Fruit fly (Drosophila melanogaster): ENCODE measurements around the gene cv.
A peak's percentile ranks its signal among the peaks of the same experiment; 100 is the strongest.

The cv gene

dm6 chrX:5677400-5678177, 12.2 kb upstream of the cv start (continued):
- peak; percentile 60 for TF ChIP-seq Myb (GFP tag; optimal IDR thresholded peaks at IDR 0.05)
- no peak for TF ChIP-seq D (optimal IDR thresholded peaks at IDR 0.05)
- TF ChIP-seq D (GFP tag; optimal IDR thresholded peaks at IDR 0.05) = peak; percentile 94
- no peak; the same call in 1 of the 2 replicates for TF ChIP-seq Poxn (GFP tag; IDR thresholded peaks at IDR 0.05)
- no peak for TF ChIP-seq ro (GFP tag; IDR thresholded peaks at IDR 0.05)
- TF ChIP-seq CG4854 (GFP tag; optimal IDR thresholded peaks at IDR 0.05) = peak; percentile 93
- TF ChIP-seq H15 (GFP tag; IDR thresholded peaks at IDR 0.05) = peak; percentile 59; the same call in 1 of the 3 replicates
- TF ChIP-seq CG30020 (tag; optimal IDR thresholded peaks at IDR 0.05) = peak; percentile 33
- peak; percentile 93 for TF ChIP-seq trh (GFP tag; optimal IDR thresholded peaks at IDR 0.05)
- TF ChIP-seq nerfin-2 (GFP tag; IDR thresholded peaks at IDR 0.05; ENCODE audit: partially characterized antibody) = no peak
- TF ChIP-seq aop (GFP tag; IDR thresholded peaks at IDR 0.05) = 0 out of 2 replicates have a peak, but pooled peaks have one; percentile 46
- TF ChIP-seq zf30C (GFP tag; optimal IDR thresholded peaks at IDR 0.05) = peak; percentile 28
- peak; percentile 97 for TF ChIP-seq odd (GFP tag; optimal IDR thresholded peaks at IDR 0.05)
- no peak for TF ChIP-seq CG42726 (GFP tag; IDR thresholded peaks at IDR 0.05; ENCODE audit: partially characterized antibody)
- TF ChIP-seq GATAe (GFP tag; conservative IDR thresholded peaks at IDR 0.05) = peak; percentile 66; the same call in 1 of the 2 replicates
- peak; percentile 86 for TF ChIP-seq crc (GFP tag; optimal IDR thresholded peaks at IDR 0.05)
- TF ChIP-seq CG15011 (GFP tag; optimal IDR thresholded peaks at IDR 0.05) = peak; percentile 95
- peak; percentile 85 for TF ChIP-seq sens-2 (GFP tag; IDR thresholded peaks at IDR 0.05)
- peak; percentile 96 for TF ChIP-seq CG2202 (tag; optimal IDR thresholded peaks at IDR 0.05)
- TF ChIP-seq Sox100B (GFP tag; optimal IDR thresholded peaks at IDR 0.05) = peak; percentile 95
- peak; percentile 98 for TF ChIP-seq CG12071 (GFP tag; optimal IDR thresholded peaks at IDR 0.05)
- peak; percentile 77 for TF ChIP-seq Sry-β (GFP tag; optimal IDR thresholded peaks at IDR 0.05)
- TF ChIP-seq Jarid2 (GFP tag; optimal IDR thresholded peaks at IDR 0.05) = peak; percentile 85
- no peak for TF ChIP-seq CG1832 (GFP tag; optimal IDR thresholded peaks at IDR 0.05)
- TF ChIP-seq luna (GFP tag; optimal IDR thresholded peaks at IDR 0.05) = peak; percentile 32
- TF ChIP-seq btn (GFP tag; optimal IDR thresholded peaks at IDR 0.05) = peak; percentile 88
- peak; percentile 77 for TF ChIP-seq CG10565 (GFP tag; optimal IDR thresholded peaks at IDR 0.05)
- peak; percentile 90 for TF ChIP-seq rib (GFP tag; IDR thresholded peaks at IDR 0.05)
- peak; percentile 89 for TF ChIP-seq dmrt99B (tag; optimal IDR thresholded peaks at IDR 0.05)
- peak; percentile 36 to 83 for TF ChIP-seq insv (GFP tag; optimal IDR thresholded peaks at IDR 0.05)
- peak; percentile 97 for TF ChIP-seq CG12236 (GFP tag; optimal IDR thresholded peaks at IDR 0.05)
- peak; percentile 72 for TF ChIP-seq tx (GFP tag; optimal IDR thresholded peaks at IDR 0.05)
- peak; percentile 82 for TF ChIP-seq exex (tag; optimal IDR thresholded peaks at IDR 0.05)
- TF ChIP-seq CG3163 (GFP tag; optimal IDR thresholded peaks at IDR 0.05) = peak; percentile 67
- TF ChIP-seq fru (optimal IDR thresholded peaks at IDR 0.05) = no peak
- no peak for TF ChIP-seq HLH4C (GFP tag; IDR thresholded peaks at IDR 0.05; ENCODE audit: partially characterized antibody)
- peak; percentile 90 for TF ChIP-seq CG12219 (GFP tag; optimal IDR thresholded peaks at IDR 0.05)
- peak; percentile 97 for TF ChIP-seq CG3407 (GFP tag; optimal IDR thresholded peaks at IDR 0.05)
- TF ChIP-seq grn (GFP tag; optimal IDR thresholded peaks at IDR 0.05) = peak; percentile 96
- peak; percentile 80 for TF ChIP-seq CG43689 (GFP tag; IDR thresholded peaks at IDR 0.05)
- TF ChIP-seq CG3065 (GFP tag; optimal IDR thresholded peaks at IDR 0.05) = peak; percentile 65
- peak; percentile 87 for TF ChIP-seq gsb (GFP tag; IDR thresholded peaks at IDR 0.05)
- peak; percentile 91 for TF ChIP-seq unpg (GFP tag; optimal IDR thresholded peaks at IDR 0.05)
- TF ChIP-seq CG4282 (GFP tag; optimal IDR thresholded peaks at IDR 0.05) = peak; percentile 76
- peak; percentile 97 for TF ChIP-seq ci (GFP tag; IDR thresholded peaks at IDR 0.05)
- no peak for TF ChIP-seq zen2 (GFP tag; IDR thresholded peaks at IDR 0.05; ENCODE audit: partially characterized antibody)
- TF ChIP-seq zfh2 (GFP tag; optimal IDR thresholded peaks at IDR 0.05) = no peak
- TF ChIP-seq MESR4 (GFP tag; optimal IDR thresholded peaks at IDR 0.05) = peak; percentile 23
- TF ChIP-seq twi (tag; optimal IDR thresholded peaks at IDR 0.05) = peak; percentile 86
- TF ChIP-seq stwl (tag; optimal IDR thresholded peaks at IDR 0.05) = peak; percentile 49
